Fruit fly (Drosophila melanogaster) whole organism, wandering third instar larva: ENCODE measurements around the gene CG32755.

Source experiments
- Abd-B ChIP-seq: fragments of >200 bp; optimal IDR thresholded peaks from 2 replicates; lab custom pipeline; 2017; ENCODE audit warnings: missing biosample characterization, missing genetic modification characterization
- CG32264 ChIP-seq: fragments of 200-800 bp; sonication (Bioruptor generic); optimal IDR thresholded peaks from 2 replicates; lab custom pipeline; 2016; ENCODE audit warnings: missing biosample characterization, missing genetic modification characterization
- CG9705 ChIP-seq: fragments of 200-800 bp; sonication (Bioruptor generic); optimal IDR thresholded peaks from 2 replicates; lab custom pipeline; 2018; ENCODE audit warnings: missing biosample characterization, mild to moderate bottlenecking, missing genetic modification characterization
- CrebA ChIP-seq: fragments of 200-800 bp; sonication (Bioruptor generic); optimal IDR thresholded peaks from 2 replicates; lab custom pipeline; 2016; ENCODE audit warnings: missing biosample characterization, mild to moderate bottlenecking, missing genetic modification characterization, borderline replicate concordance
- Dfd ChIP-seq: fragments of >200 bp; optimal IDR thresholded peaks from 2 replicates; lab custom pipeline; 2017; ENCODE audit warnings: missing biosample characterization, missing genetic modification characterization
- Dif ChIP-seq: fragments of 200-275, 200-300 bp; sonication (Bioruptor generic); optimal IDR thresholded peaks from 2 replicates; lab custom pipeline; 2018; ENCODE audit warnings: missing biosample characterization, missing genetic modification characterization; ENCODE audit not compliant: partially characterized antibody
- GATAd ChIP-seq: sonication (Bioruptor generic); optimal IDR thresholded peaks from 2 replicates; lab custom pipeline; 2016; ENCODE audit warnings: missing biosample characterization, missing genetic modification characterization
- HLH106 ChIP-seq: fragments of 200-800 bp; optimal IDR thresholded peaks from 3 replicates; lab custom pipeline; 2019; ENCODE audit warnings: missing biosample characterization, mild to moderate bottlenecking, missing genetic modification characterization, moderate library complexity
- Hnf4 ChIP-seq: fragments of 200-800 bp; sonication (Bioruptor generic); optimal IDR thresholded peaks from 2 replicates; lab custom pipeline; 2016; ENCODE audit warnings: missing biosample characterization, mild to moderate bottlenecking, missing genetic modification characterization
- Hr78 ChIP-seq: fragments of >200 bp; optimal IDR thresholded peaks from 2 replicates; lab custom pipeline; 2017; ENCODE audit warnings: missing biosample characterization, missing genetic modification characterization
- Hr83 ChIP-seq: fragments of 200-300 bp; sonication (Bioruptor generic); optimal IDR thresholded peaks from 2 replicates; lab custom pipeline; 2016; ENCODE audit warnings: missing biosample characterization, mild to moderate bottlenecking, missing genetic modification characterization, moderate library complexity; ENCODE audit not compliant: poor library complexity, severe bottlenecking
- Jra ChIP-seq: sonication (Bioruptor generic); optimal IDR thresholded peaks from 2 replicates; lab custom pipeline; 2016; ENCODE audit warnings: missing biosample characterization, missing genetic modification characterization
- Mio ChIP-seq: sonication (Bioruptor generic); optimal IDR thresholded peaks from 2 replicates; lab custom pipeline; 2016; ENCODE audit warnings: missing biosample characterization, missing genetic modification characterization
- Myc ChIP-seq: fragments of >200 bp; optimal IDR thresholded peaks from 2 replicates; lab custom pipeline; 2017
- N ChIP-seq: fragments of >200 bp; optimal IDR thresholded peaks from 2 replicates; lab custom pipeline; 2018; ENCODE audit warnings: missing biosample characterization, missing external identifiers, missing genetic modification characterization
- OdsH ChIP-seq: fragments of 200-800 bp; sonication (Bioruptor generic); optimal IDR thresholded peaks from 2 replicates; lab custom pipeline; 2016; ENCODE audit warnings: missing biosample characterization, mild to moderate bottlenecking, missing genetic modification characterization
- Rel ChIP-seq, 2 experiments: fragments of 200-800 bp; sonication (Bioruptor generic) in 1 of 2; optimal IDR thresholded peaks; 2 replicates in 1 of 2; 3 replicates in 1 of 2; lab custom pipeline; 2016 to 2019; ENCODE audit warnings: mild to moderate bottlenecking in 2 of 2, missing biosample characterization in 2 of 2, missing genetic modification characterization in 2 of 2, moderate library complexity in 1 of 2
- Sp1 ChIP-seq: fragments of 200-800 bp; sonication (Bioruptor generic); optimal IDR thresholded peaks from 3 replicates; lab custom pipeline; 2019; ENCODE audit warnings: missing biosample characterization, mild to moderate bottlenecking, missing genetic modification characterization, moderate library complexity
- Vsx2 ChIP-seq: fragments of 200-300, 225-300 bp; sonication (Bioruptor generic); optimal IDR thresholded peaks from 2 replicates; lab custom pipeline; 2018; ENCODE audit warnings: missing biosample characterization, missing genetic modification characterization; ENCODE audit not compliant: partially characterized antibody
- br ChIP-seq: fragments of 200-800 bp; sonication (Bioruptor generic); optimal IDR thresholded peaks from 2 replicates; lab custom pipeline; 2016; ENCODE audit warnings: missing biosample characterization, missing genetic modification characterization
- brk ChIP-seq: fragments of 200-800 bp; sonication (Bioruptor generic); optimal IDR thresholded peaks from 2 replicates; lab custom pipeline; 2016; ENCODE audit warnings: missing biosample characterization, mild to moderate bottlenecking, missing genetic modification characterization
- dl ChIP-seq, 2 experiments: fragments of 175-275, 200-275 bp in 1 of 2; fragments of 200-275 bp in 1 of 2; sonication (Bioruptor generic); optimal IDR thresholded peaks; lab custom pipeline; 2018; ENCODE audit warnings: mild to moderate bottlenecking in 2 of 2, missing biosample characterization in 2 of 2, missing genetic modification characterization in 2 of 2, moderate library complexity in 2 of 2; ENCODE audit not compliant: partially characterized antibody in 2 of 2, insufficient read depth in 1 of 2
- dmrt93B ChIP-seq: fragments of 200-800 bp; sonication (Bioruptor generic); optimal IDR thresholded peaks from 2 replicates; lab custom pipeline; 2018; ENCODE audit warnings: missing biosample characterization, mild to moderate bottlenecking, missing genetic modification characterization
- dsf ChIP-seq: sonication (Bioruptor generic); optimal IDR thresholded peaks from 2 replicates; lab custom pipeline; 2016; ENCODE audit warnings: missing biosample characterization, missing genetic modification characterization, borderline replicate concordance
- ey ChIP-seq: fragments of 200-800 bp; sonication (Bioruptor generic); optimal IDR thresholded peaks from 2 replicates; lab custom pipeline; 2016; ENCODE audit warnings: missing biosample characterization, missing genetic modification characterization
- foxo ChIP-seq, 2 experiments: fragments of 200-800 bp; sonication (Bioruptor generic); optimal IDR thresholded peaks; 2 replicates in 1 of 2; 3 replicates in 1 of 2; lab custom pipeline; 2016 to 2017; ENCODE audit warnings: missing biosample characterization in 2 of 2, missing genetic modification characterization in 2 of 2
- fru ChIP-seq: fragments of 200-800 bp; sonication (Bioruptor generic); optimal IDR thresholded peaks from 3 replicates; lab custom pipeline; 2016; ENCODE audit warnings: missing biosample characterization, mild to moderate bottlenecking, missing genetic modification characterization
- h ChIP-seq: fragments of 200-800 bp; sonication (Bioruptor generic); optimal IDR thresholded peaks from 3 replicates; lab custom pipeline; 2016; ENCODE audit warnings: missing biosample characterization, mild to moderate bottlenecking, missing genetic modification characterization
- jim ChIP-seq: fragments of 175-275, 200-325 bp; sonication (Bioruptor generic); optimal IDR thresholded peaks from 2 replicates; lab custom pipeline; 2016; ENCODE audit warnings: missing biosample characterization, mild to moderate bottlenecking, missing genetic modification characterization
- lola ChIP-seq: fragments of >200 bp; optimal IDR thresholded peaks from 2 replicates; lab custom pipeline; 2017; ENCODE audit warnings: missing biosample characterization, missing genetic modification characterization
- pan ChIP-seq: fragments of >200 bp; optimal IDR thresholded peaks from 2 replicates; lab custom pipeline; 2017
- psq ChIP-seq: fragments of 200-800 bp; sonication (Bioruptor generic); optimal IDR thresholded peaks from 3 replicates; lab custom pipeline; 2017; ENCODE audit warnings: missing biosample characterization, mild to moderate bottlenecking, missing genetic modification characterization, moderate library complexity
- rgr ChIP-seq: fragments of 200-800 bp; sonication (Bioruptor generic); optimal IDR thresholded peaks from 3 replicates; lab custom pipeline; 2016; ENCODE audit warnings: missing biosample characterization, mild to moderate bottlenecking, missing genetic modification characterization
- sage ChIP-seq: fragments of 200-800 bp; sonication (Bioruptor generic); optimal IDR thresholded peaks from 2 replicates; lab custom pipeline; 2016; ENCODE audit warnings: missing biosample characterization, mild to moderate bottlenecking, missing genetic modification characterization
- sv ChIP-seq: fragments of 200-800 bp; sonication (Bioruptor generic); optimal IDR thresholded peaks from 3 replicates; lab custom pipeline; 2016; ENCODE audit warnings: missing biosample characterization, missing genetic modification characterization
- tai ChIP-seq: sonication (Bioruptor generic); optimal IDR thresholded peaks from 2 replicates; lab custom pipeline; 2016; ENCODE audit warnings: missing biosample characterization, missing genetic modification characterization
- usp ChIP-seq: fragments of >200 bp; optimal IDR thresholded peaks from 2 replicates; lab custom pipeline; 2017; ENCODE audit warnings: missing biosample characterization, missing genetic modification characterization
- woc ChIP-seq: sonication (Bioruptor generic); optimal IDR thresholded peaks from 2 replicates; lab custom pipeline; 2016; ENCODE audit warnings: missing biosample characterization, mild to moderate bottlenecking, missing genetic modification characterization

Gene CG32755

DNA sequence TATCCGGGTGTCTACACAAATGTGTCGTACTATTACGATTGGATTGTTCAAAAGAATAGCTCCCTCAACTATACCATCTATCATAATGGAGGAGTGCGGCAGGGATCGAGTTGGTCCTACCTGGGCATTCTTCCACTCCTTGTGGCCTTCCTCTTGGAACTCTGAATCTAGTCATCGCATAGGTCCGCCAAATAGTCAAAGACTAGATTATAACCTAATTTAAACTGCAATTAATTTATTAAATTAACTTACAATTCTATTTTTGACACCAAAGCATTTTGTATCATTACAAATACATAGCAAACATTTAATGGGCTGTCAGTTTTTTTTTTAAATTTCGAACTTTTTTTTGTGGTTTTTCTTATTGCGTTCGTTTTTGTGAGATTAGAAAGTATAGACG is at the start of gene CG32755:
TSS of gene CG32755 (plus strand) at position 301 of the 400 bp plus-strand sequence.
- TF ChIP-seq Vsx2 (no peak), tai (GFP tag; lab: Kevin White, UChicago) (no peak), OdsH (GFP tag; lab: Kevin White, UChicago) (no peak), psq (GFP tag; lab: Kevin White, UChicago) (no peak), usp (GFP tag; lab: Kevin White, UChicago) (no peak), Hr78 (no peak), Dif (GFP tag; lab: Kevin White, UChicago) (no peak), CG9705 (no peak), Myc (lab: Kevin White, UChicago) (no peak), Dfd (no peak), h (no peak), foxo (GFP tag; optimal IDR thresholded peaks at IDR 0.05; lab: Kevin White, UChicago) (no peak), brk (GFP tag; lab: Kevin White, UChicago) (no peak), pan (lab: Kevin White, UChicago) (no peak), woc (no peak), Rel (GFP tag; optimal IDR thresholded peaks at IDR 0.05; lab: Kevin White, UChicago) (no peak), Rel (tag; optimal IDR thresholded peaks at IDR 0.05; lab: Kevin White, UChicago) (no peak), dsf (no peak), fru (GFP tag; lab: Kevin White, UChicago) (no peak), Jra (GFP tag; lab: Kevin White, UChicago) (no peak), dl (GFP tag; optimal IDR thresholded peaks at IDR 0.05; lab: Kevin White, UChicago; ENCODE audit: insufficient read depth in 1 of 2, partially characterized antibody in 2 of 2) (no peak)

DNA sequence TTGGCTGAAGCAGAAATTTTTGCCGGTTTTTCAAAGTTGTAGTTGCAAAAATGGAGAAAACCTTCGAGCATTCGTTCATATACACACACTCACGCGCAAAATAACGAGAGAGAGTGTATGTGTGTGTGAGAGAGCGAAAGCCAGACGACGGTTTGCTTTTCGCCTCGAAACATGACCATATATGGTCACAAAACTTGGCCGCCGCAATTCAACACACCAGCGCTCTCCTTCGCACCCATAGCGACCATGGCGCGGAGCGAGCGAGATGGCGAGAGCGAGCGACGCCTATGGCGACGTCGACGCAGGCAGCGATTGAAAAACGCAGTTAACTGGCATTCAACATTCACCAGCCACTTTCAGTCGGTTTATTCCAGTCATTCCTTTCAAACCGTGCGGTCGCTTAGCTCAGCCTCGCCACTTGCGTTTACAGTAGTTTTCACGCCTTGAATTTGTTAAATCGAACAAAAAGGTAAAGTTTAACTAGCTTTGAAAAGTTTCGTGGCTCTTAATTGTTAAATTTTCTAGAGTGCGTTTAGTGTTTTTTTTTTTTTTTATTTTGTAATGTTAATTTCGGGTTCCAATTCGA is 48.3 kb upstream of the CG32755 start:
- TF ChIP-seq rgr (peak; percentile 26), psq (GFP tag; lab: Kevin White, UChicago) (peak; percentile 85), Vsx2 (no peak), CG32264 (GFP tag; lab: Kevin White, UChicago) (no peak), Hr78 (no peak), HLH106 (tag; lab: Kevin White, UChicago) (no peak), Abd-B (GFP tag; lab: Kevin White, UChicago) (no peak), Hnf4 (GFP tag; lab: Kevin White, UChicago) (peak; percentile 55), Rel (GFP tag; optimal IDR thresholded peaks at IDR 0.05; lab: Kevin White, UChicago) (no peak), Rel (tag; optimal IDR thresholded peaks at IDR 0.05; lab: Kevin White, UChicago) (peak; percentile 65), ey (peak; percentile 14), GATAd (no peak), Dfd (no peak), CrebA (no peak), fru (GFP tag; lab: Kevin White, UChicago) (peak; percentile 65), brk (GFP tag; lab: Kevin White, UChicago) (peak; percentile 6), Jra (GFP tag; lab: Kevin White, UChicago) (peak; percentile 10), br (GFP tag; lab: Kevin White, UChicago) (peak; percentile 33), pan (lab: Kevin White, UChicago) (no peak), Sp1 (GFP tag; lab: Kevin White, UChicago) (peak; percentile 50), Myc (lab: Kevin White, UChicago) (no peak), dl (GFP tag; optimal IDR thresholded peaks at IDR 0.05; lab: Kevin White, UChicago; ENCODE audit: insufficient read depth in 1 of 2, partially characterized antibody in 2 of 2) (no peak), usp (GFP tag; lab: Kevin White, UChicago) (no peak), woc (peak; percentile 40), foxo (GFP tag; optimal IDR thresholded peaks at IDR 0.05; lab: Kevin White, UChicago) (peak in 1 of 2 experiments; percentile 42), Hr83 (peak; percentile 60), lola (no peak), Mio (GFP tag; lab: Kevin White, UChicago) (no peak), N (GFP tag; lab: Kevin White, UChicago) (no peak), CG9705 (no peak), tai (GFP tag; lab: Kevin White, UChicago) (no peak), jim (GFP tag; lab: Kevin White, UChicago) (no peak), sage (no peak), dmrt93B (GFP tag; lab: Kevin White, UChicago) (no peak), Dif (GFP tag; lab: Kevin White, UChicago) (peak; percentile 45), OdsH (GFP tag; lab: Kevin White, UChicago) (no peak), dsf (no peak), sv (peak; percentile 49), h (peak; percentile 36)
- TF ChIP-seq, all 38 proteins: peak for 16
